Worm (Caenorhabditis elegans): ENCODE measurements around the gene F14H8.5.

DNA sequence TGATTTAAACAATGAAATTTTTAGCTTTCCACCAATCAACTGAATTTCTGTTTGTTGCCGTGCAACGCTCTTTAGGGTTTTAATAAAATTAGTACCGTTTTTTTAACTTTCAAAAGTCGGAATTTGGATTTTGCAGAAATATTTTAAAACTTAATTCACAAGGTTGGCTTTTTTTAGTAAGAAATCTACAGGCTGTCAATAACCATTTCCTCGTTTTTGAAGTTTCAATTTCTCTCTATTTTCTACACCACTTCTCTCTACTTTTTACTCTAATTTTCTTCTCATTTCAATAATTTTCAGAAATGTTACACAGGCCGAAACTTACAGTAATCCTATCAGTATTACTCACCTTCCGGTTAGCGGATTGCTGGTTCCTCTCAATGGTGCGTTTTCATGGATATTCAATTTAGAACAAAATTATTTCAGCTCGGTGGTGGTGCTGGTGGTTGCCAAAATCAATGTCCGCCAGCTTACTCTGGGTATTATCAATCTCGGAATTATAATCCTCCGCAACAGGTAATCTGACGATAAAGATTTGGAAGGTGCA lies 42.6 kb upstream of the F14H8.5 start, which contains the start of the genes grd-12 and F02D8.1:
- no peak for TF ChIP-seq nhr-43 (tag; optimal IDR thresholded peaks at IDR 0.05; ENCODE audit: poor library complexity, severe bottlenecking)
- no peak for TF ChIP-seq mdl-1 (tag; optimal IDR thresholded peaks at IDR 0.05)
- TF ChIP-seq ama-1 (optimal IDR thresholded peaks at IDR 0.05), result no peak
- TF ChIP-seq skn-1 (tag; optimal IDR thresholded peaks at IDR 0.05), result no peak
- TF ChIP-seq nhr-11 (tag; optimal IDR thresholded peaks at IDR 0.05), result no peak
